Fruit fly (Drosophila melanogaster): ENCODE results near the gene Jon99Fi.

The Jon99Fi gene

dm6 chr3R:30453236-30453635 is 35.5 kb upstream of the Jon99Fi start:
- TF ChIP-seq Pdp1 (GFP tag; optimal IDR thresholded peaks at IDR 0.05), result peak in 1 of 2 experiments; percentile 60
- TF ChIP-seq bowl (GFP tag; IDR thresholded peaks at IDR 0.05), result no peak
- no peak for TF ChIP-seq CG9932 (GFP tag; IDR thresholded peaks at IDR 0.05)
- TF ChIP-seq exex (tag; optimal IDR thresholded peaks at IDR 0.05), result peak; percentile 74
- TF ChIP-seq mirr (GFP tag; optimal IDR thresholded peaks at IDR 0.05), result peak; percentile 55
- TF ChIP-seq CG14710 (tag; optimal IDR thresholded peaks at IDR 0.05), result no peak
- no peak for TF ChIP-seq CG30020 (tag; optimal IDR thresholded peaks at IDR 0.05)

DNA sequence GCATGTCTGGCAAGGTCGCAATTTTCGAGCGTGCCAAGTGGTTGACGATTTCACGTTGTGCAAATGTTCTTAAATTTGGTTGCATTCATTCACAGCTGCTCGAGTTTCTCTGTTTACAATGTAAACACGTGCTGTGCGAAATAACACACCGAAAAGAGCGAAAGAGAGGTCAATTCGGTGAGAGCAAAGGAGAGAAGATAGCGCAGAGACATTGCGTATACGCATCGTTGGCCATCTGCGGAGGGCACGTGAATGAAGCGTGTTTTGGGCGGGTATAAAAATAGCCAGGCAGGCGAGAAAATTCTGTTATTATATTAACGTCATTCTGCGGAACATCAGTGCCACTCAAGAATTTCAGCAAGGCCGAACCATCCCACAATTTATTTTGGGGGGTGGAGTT is 34.3 kb upstream of the Jon99Fi start:
- TF ChIP-seq fd102C (GFP tag; optimal IDR thresholded peaks at IDR 0.05) (no peak), Dek (tag; optimal IDR thresholded peaks at IDR 0.05) (no peak), CG11696 (GFP tag; IDR thresholded peaks at IDR 0.05) (no peak), CG42726 (GFP tag; IDR thresholded peaks at IDR 0.05; ENCODE audit: partially characterized antibody) (no peak), Med (GFP tag) (peak; percentile 39), CG4424 (GFP tag; optimal IDR thresholded peaks at IDR 0.05) (no peak), pros (GFP tag; optimal IDR thresholded peaks at IDR 0.05) (no peak), chif (GFP tag; optimal IDR thresholded peaks at IDR 0.05) (no peak), wor (GFP tag; IDR thresholded peaks at IDR 0.05) (no peak), CG31388 (GFP tag; optimal IDR thresholded peaks at IDR 0.05) (no peak), Hr78 (GFP tag; optimal IDR thresholded peaks at IDR 0.05) (no peak), tgo (GFP tag; IDR thresholded peaks at IDR 0.05) (no peak), CG7372 (GFP tag; IDR thresholded peaks at IDR 0.05) (peak; percentile 67), CG3065 (GFP tag; optimal IDR thresholded peaks at IDR 0.05) (no peak), CG18764 (GFP tag; optimal IDR thresholded peaks at IDR 0.05) (no peak), grn (GFP tag; optimal IDR thresholded peaks at IDR 0.05) (no peak), Pdp1 (GFP tag; optimal IDR thresholded peaks at IDR 0.05) (peak in 1 of 2 experiments; percentile 1), sr (GFP tag; IDR thresholded peaks at IDR 0.05) (0 out of 3 replicates have a peak, but pooled peaks have one; percentile 42), knrl (GFP tag; IDR thresholded peaks at IDR 0.05; ENCODE audit: partially characterized antibody) (no peak), TFAM (GFP tag; optimal IDR thresholded peaks at IDR 0.05) (no peak), Trl (optimal IDR thresholded peaks at IDR 0.05) (peak; percentile 26 to 56), Trl (GFP tag; optimal IDR thresholded peaks at IDR 0.05) (no peak), abd-A (tag; optimal IDR thresholded peaks at IDR 0.05) (no peak), btn (GFP tag; optimal IDR thresholded peaks at IDR 0.05) (no peak), CG17359 (tag; optimal IDR thresholded peaks at IDR 0.05) (no peak), Antp (GFP tag; optimal IDR thresholded peaks at IDR 0.05) (no peak), fru (optimal IDR thresholded peaks at IDR 0.05) (no peak), Elba2 (GFP tag; optimal IDR thresholded peaks at IDR 0.05) (no peak), Dp (GFP tag; optimal IDR thresholded peaks at IDR 0.05) (no peak), gce (GFP tag; IDR thresholded peaks at IDR 0.05) (no peak), CG17802 (tag; optimal IDR thresholded peaks at IDR 0.05) (no peak), dati (GFP tag; IDR thresholded peaks at IDR 0.05) (no peak), zfh1 (GFP tag; IDR thresholded peaks at IDR 0.05) (no peak), CG4328 (GFP tag; optimal IDR thresholded peaks at IDR 0.05) (no peak), CG6654 (GFP tag; optimal IDR thresholded peaks at IDR 0.05) (no peak), zfh2 (GFP tag; optimal IDR thresholded peaks at IDR 0.05) (no peak), lov (optimal IDR thresholded peaks at IDR 0.05) (no peak), lov (GFP tag; IDR thresholded peaks at IDR 0.05) (no peak), lbe (GFP tag; optimal IDR thresholded peaks at IDR 0.05) (peak; percentile 84), Asciz (GFP tag; optimal IDR thresholded peaks at IDR 0.05) (no peak), CG9215 (GFP tag; IDR thresholded peaks at IDR 0.05) (no peak), CG11560 (tag; IDR thresholded peaks at IDR 0.05) (no peak), sna (GFP tag; IDR thresholded peaks at IDR 0.05; ENCODE audit: partially characterized antibody) (no peak), ranshi (GFP tag; IDR thresholded peaks at IDR 0.05) (no peak), CG31365 (tag; optimal IDR thresholded peaks at IDR 0.05) (no peak)
